Fruit fly (Drosophila melanogaster): ENCODE results near the gene CG7900.

Gene CG7900

DNA sequence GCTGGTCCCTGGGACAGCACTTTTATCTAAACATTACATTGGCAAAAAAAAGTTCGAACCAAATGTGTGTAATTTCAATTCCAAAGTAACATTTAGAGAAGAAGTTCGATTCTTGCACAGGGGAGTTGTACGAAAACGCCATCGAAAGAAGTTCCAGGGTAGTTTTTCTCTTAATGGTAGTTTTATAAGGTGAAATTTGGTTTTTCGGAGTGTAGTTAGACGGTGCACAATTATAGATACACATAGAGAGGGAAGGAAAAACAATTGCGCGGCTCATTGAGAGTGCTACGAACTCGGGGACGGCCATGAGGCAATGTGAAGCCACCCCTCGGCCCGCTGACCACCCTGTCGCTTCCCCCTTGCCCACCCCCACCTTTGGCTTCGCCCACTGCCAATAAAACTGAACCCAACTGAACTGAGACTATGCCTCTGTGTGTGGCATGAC, 16.3 kb downstream of the CG7900 start (continued):
- TF ChIP-seq CG10431 (GFP tag; optimal IDR thresholded peaks at IDR 0.05) (no peak), CG34376 (GFP tag; optimal IDR thresholded peaks at IDR 0.05) (no peak), da (GFP tag; optimal IDR thresholded peaks at IDR 0.05) (no peak), fu2 (GFP tag; optimal IDR thresholded peaks at IDR 0.05) (peak; percentile 40), CG17829 (tag; optimal IDR thresholded peaks at IDR 0.05) (peak; percentile 65), CG6683 (GFP tag; optimal IDR thresholded peaks at IDR 0.05) (peak; percentile 44), aop (GFP tag; IDR thresholded peaks at IDR 0.05) (no peak), CG8388 (GFP tag; optimal IDR thresholded peaks at IDR 0.05) (peak; percentile 55), CG7357 (GFP tag; IDR thresholded peaks at IDR 0.05) (peak; percentile 59; the same call in 2 of the 3 replicates), crc (GFP tag; optimal IDR thresholded peaks at IDR 0.05) (peak; percentile 9), CG14441 (GFP tag; IDR thresholded peaks at IDR 0.05) (peak; percentile 58; the same call in 1 of the 2 replicates), CG9932 (GFP tag; IDR thresholded peaks at IDR 0.05) (peak; percentile 56), Hr51 (GFP tag; optimal IDR thresholded peaks at IDR 0.05) (peak; percentile 22 to 63), unpg (GFP tag; optimal IDR thresholded peaks at IDR 0.05) (peak; percentile 75), dm (GFP tag; optimal IDR thresholded peaks at IDR 0.05) (peak; percentile 39), odd (GFP tag; optimal IDR thresholded peaks at IDR 0.05) (peak; percentile 53), CG13775 (GFP tag; optimal IDR thresholded peaks at IDR 0.05) (peak; percentile 57), CG3163 (GFP tag; optimal IDR thresholded peaks at IDR 0.05) (peak; percentile 11), Dip3 (GFP tag; optimal IDR thresholded peaks at IDR 0.05) (peak; percentile 43), sd (tag; optimal IDR thresholded peaks at IDR 0.05) (no peak), vfl (GFP tag; optimal IDR thresholded peaks at IDR 0.05) (peak; percentile 38), Xbp1 (GFP tag; optimal IDR thresholded peaks at IDR 0.05) (peak; percentile 74), CG10462 (GFP tag; optimal IDR thresholded peaks at IDR 0.05) (peak; percentile 9), CG8944 (GFP tag; optimal IDR thresholded peaks at IDR 0.05) (peak; percentile 56), lmd (GFP tag; IDR thresholded peaks at IDR 0.05) (peak; percentile 70), pum (GFP tag; optimal IDR thresholded peaks at IDR 0.05) (peak; percentile 61), CG9727 (GFP tag; optimal IDR thresholded peaks at IDR 0.05) (peak; percentile 38), CG18619 (GFP tag; optimal IDR thresholded peaks at IDR 0.05) (peak; percentile 59), slou (GFP tag; optimal IDR thresholded peaks at IDR 0.05) (peak; percentile 21), Fer3 (tag; optimal IDR thresholded peaks at IDR 0.05) (peak; percentile 75), Spps (tag; optimal IDR thresholded peaks at IDR 0.05) (peak; percentile 33), HmgD (GFP tag; optimal IDR thresholded peaks at IDR 0.05) (no peak), sisA (GFP tag; IDR thresholded peaks at IDR 0.05) (peak; percentile 57; the same call in 1 of the 2 replicates), CG15601 (tag; optimal IDR thresholded peaks at IDR 0.05) (peak; percentile 40), Dbx (GFP tag; IDR thresholded peaks at IDR 0.05) (peak; percentile 53; the same call in 1 of the 3 replicates), tgo (GFP tag; IDR thresholded peaks at IDR 0.05) (peak; percentile 66), CG4820 (GFP tag; optimal IDR thresholded peaks at IDR 0.05) (peak; percentile 26), Hey (tag; optimal IDR thresholded peaks at IDR 0.05) (no peak), CG5180 (GFP tag; optimal IDR thresholded peaks at IDR 0.05) (peak; percentile 24), CG15696 (tag; optimal IDR thresholded peaks at IDR 0.05) (peak; percentile 19), fd3F (GFP tag; optimal IDR thresholded peaks at IDR 0.05) (peak; percentile 51), Oli (tag; optimal IDR thresholded peaks at IDR 0.05) (peak; percentile 67), tna (GFP tag; IDR thresholded peaks at IDR 0.05; ENCODE audit: partially characterized antibody) (no peak), chif (GFP tag; optimal IDR thresholded peaks at IDR 0.05) (peak; percentile 58 to 59), CG6689 (GFP tag; IDR thresholded peaks at IDR 0.05) (peak; percentile 64), ranshi (GFP tag; IDR thresholded peaks at IDR 0.05) (peak; percentile 30; the same call in 1 of the 2 replicates), run (tag; optimal IDR thresholded peaks at IDR 0.05) (peak; percentile 31), phol (tag; optimal IDR thresholded peaks at IDR 0.05) (peak; percentile 70), Hr78 (GFP tag; optimal IDR thresholded peaks at IDR 0.05) (peak in 1 of 2 experiments; percentile 15), CG6175 (GFP tag; IDR thresholded peaks at IDR 0.05) (peak; percentile 56; the same call in 2 of the 3 replicates)

All from whole organism, embryonic.